Worm (Caenorhabditis elegans): ENCODE data around the gene panl-2.
A peak's percentile ranks its signal among the peaks of the same experiment; 100 is the strongest.

panl-2 gene

DNA sequence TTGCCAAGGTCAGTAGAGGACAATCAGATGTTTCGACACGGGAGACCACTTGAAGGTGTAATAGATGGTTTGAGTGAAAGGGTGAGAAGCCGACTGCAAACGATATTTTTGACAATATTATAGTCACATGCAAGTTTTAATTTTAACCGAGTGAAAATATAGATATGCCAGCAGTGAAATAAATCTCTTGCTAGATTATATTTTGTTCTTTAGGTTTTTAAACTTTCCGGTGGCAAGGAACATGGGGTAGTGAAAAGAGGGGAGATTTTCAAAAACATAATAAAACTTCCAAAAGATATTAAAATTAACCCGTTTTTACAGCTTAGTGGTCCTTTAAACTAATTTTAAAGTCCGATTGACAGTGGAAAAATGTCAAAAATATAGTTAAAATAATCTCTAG lies 37.4 kb upstream of the panl-2 start, which contains the start of gene C06E8.5:
Gene C06E8.5, minus strand, starts transcription at position 101 of the 400 bp plus-strand sequence.
- TF ChIP-seq hmg-20 (GFP tag; IDR thresholded peaks at IDR 0.05), result no peak
- TF ChIP-seq tbx-9 (tag; optimal IDR thresholded peaks at IDR 0.05; ENCODE audit: borderline replicate concordance), result no peak
- TF ChIP-seq Y79H2A.3 (GFP tag; conservative IDR thresholded peaks at IDR 0.05), result no peak
- no peak for TF ChIP-seq attf-6 (GFP tag; IDR thresholded peaks at IDR 0.05)

DNA sequence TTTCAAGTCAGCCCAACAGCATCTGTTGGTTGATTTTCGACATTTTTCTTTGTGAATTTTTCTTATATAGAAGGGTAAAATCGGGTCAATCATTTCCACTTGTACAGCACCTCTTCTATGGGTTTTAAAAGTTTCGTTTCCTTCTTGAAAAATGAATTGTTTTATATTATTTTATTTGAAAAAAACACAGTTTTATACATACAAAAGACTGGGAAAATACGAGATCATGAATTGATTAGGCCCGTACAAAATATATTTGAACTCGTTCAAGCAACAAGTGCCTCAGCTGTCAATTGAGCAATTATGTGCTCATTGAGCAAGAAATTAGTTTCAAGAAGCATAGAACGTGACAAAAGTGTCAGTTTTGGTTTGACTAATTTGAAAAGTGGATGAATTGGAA lies 34.2 kb upstream of the panl-2 start:
- TF ChIP-seq F57A8.1 (GFP tag; optimal IDR thresholded peaks at IDR 0.05), result no peak
- no peak for TF ChIP-seq nhr-80 (tag; optimal IDR thresholded peaks at IDR 0.05)
- TF ChIP-seq ekl-4 (GFP tag; IDR thresholded peaks at IDR 0.05), result no peak
- no peak for TF ChIP-seq ztf-25 (GFP tag; IDR thresholded peaks at IDR 0.05)
- no peak for TF ChIP-seq lsy-27 (tag; optimal IDR thresholded peaks at IDR 0.05; ENCODE audit: borderline replicate concordance, insufficient read depth)
- TF ChIP-seq ceh-58 (GFP tag; IDR thresholded peaks at IDR 0.05), result no peak
- no peak for TF ChIP-seq C06A6.2 (GFP tag; conservative IDR thresholded peaks at IDR 0.05)
- no peak for TF ChIP-seq F49E8.2 (tag; optimal IDR thresholded peaks at IDR 0.05; ENCODE audit: insufficient read depth)
- no peak for TF ChIP-seq rpc-1 (optimal IDR thresholded peaks at IDR 0.05)
- TF ChIP-seq rpc-1 (tag; optimal IDR thresholded peaks at IDR 0.05), result no peak
- TF ChIP-seq ets-4 (GFP tag; optimal IDR thresholded peaks at IDR 0.05), result no peak
- no peak for TF ChIP-seq F23B12.7 (tag; optimal IDR thresholded peaks at IDR 0.05; ENCODE audit: insufficient read depth)
- no peak for TF ChIP-seq F55B11.4 (tag; optimal IDR thresholded peaks at IDR 0.05; ENCODE audit: borderline replicate concordance, insufficient read depth)
- no peak for TF ChIP-seq tlf-1 (GFP tag; optimal IDR thresholded peaks at IDR 0.05)
- TF ChIP-seq madf-3 (GFP tag; IDR thresholded peaks at IDR 0.05), result no peak

DNA sequence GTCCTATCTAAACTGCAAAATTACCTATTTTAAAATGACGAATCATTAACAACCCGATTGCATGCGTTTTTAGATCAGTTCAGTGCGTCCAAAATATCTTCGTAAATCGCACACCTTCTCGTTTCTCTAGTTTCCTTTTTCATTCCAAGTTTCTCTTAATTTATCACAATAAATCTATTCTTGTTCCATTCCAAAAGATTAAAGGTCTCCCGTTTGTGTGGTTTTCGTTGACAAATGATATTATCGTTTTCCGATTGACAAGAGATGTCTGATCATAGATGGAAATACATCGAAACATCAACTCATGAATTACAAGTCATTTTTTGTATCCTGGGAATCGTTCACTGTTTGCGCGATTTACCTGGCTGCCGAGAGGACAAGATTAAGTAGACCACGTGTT lies 25.2 kb upstream of the panl-2 start:
- TF ChIP-seq nhr-80 (tag; optimal IDR thresholded peaks at IDR 0.05) (no peak), pbrm-1 (GFP tag; IDR thresholded peaks at IDR 0.05) (no peak), atf-7 (tag; optimal IDR thresholded peaks at IDR 0.05) (no peak), lir-1 (GFP tag; conservative IDR thresholded peaks at IDR 0.05) (no peak), ztf-22 (GFP tag; optimal IDR thresholded peaks at IDR 0.05) (no peak), chd-7 (tag; optimal IDR thresholded peaks at IDR 0.05) (no peak), snpc-1.3 (tag; optimal IDR thresholded peaks at IDR 0.05; ENCODE audit: insufficient read depth) (no peak), ets-4 (GFP tag; optimal IDR thresholded peaks at IDR 0.05) (no peak), lag-1 (GFP tag; IDR thresholded peaks at IDR 0.05) (no peak), F37B4.10 (GFP tag; IDR thresholded peaks at IDR 0.05) (no peak), Y53G8AR.9 (GFP tag; conservative IDR thresholded peaks at IDR 0.05) (no peak), nhr-90 (tag; optimal IDR thresholded peaks at IDR 0.05) (no peak), egl-18 (GFP tag; IDR thresholded peaks at IDR 0.05) (no peak), F55B11.4 (tag; optimal IDR thresholded peaks at IDR 0.05; ENCODE audit: borderline replicate concordance, insufficient read depth) (no peak)

DNA sequence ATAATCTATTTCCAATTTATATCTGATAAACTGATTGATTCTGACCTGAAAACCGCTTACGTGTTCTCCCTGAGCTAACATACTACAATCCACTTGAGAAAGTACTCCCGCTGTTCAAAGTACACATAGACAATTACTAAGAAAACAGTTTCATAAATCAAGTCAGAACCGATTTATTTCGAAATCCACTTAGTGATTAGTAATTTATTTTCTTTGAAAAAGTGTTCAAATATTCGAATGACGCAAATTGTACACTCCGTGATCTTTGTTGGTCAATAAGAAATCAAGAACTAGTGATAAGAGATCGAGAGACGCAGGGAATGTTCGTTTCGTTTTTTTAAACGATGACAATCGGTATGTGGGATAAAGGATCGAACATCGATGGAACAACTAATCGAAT lies 24.6 kb upstream of the panl-2 start:
- no peak for TF ChIP-seq cebp-1 (GFP tag; IDR thresholded peaks at IDR 0.05)
- peak; percentile 52 for TF ChIP-seq cebp-1 (tag; optimal IDR thresholded peaks at IDR 0.05)
- no peak for TF ChIP-seq lsy-27 (tag; optimal IDR thresholded peaks at IDR 0.05; ENCODE audit: borderline replicate concordance, insufficient read depth)
- TF ChIP-seq lin-26 (GFP tag; IDR thresholded peaks at IDR 0.05), result 0 out of 2 replicates have a peak, but pooled peaks have one; percentile 41
- TF ChIP-seq F37B4.10 (GFP tag; IDR thresholded peaks at IDR 0.05), result no peak
- peak; percentile 27 for TF ChIP-seq nhr-80 (tag; optimal IDR thresholded peaks at IDR 0.05)
- TF ChIP-seq let-607 (tag; optimal IDR thresholded peaks at IDR 0.05), result no peak

All from whole organism, young adult.